Worm (Caenorhabditis elegans) whole organism, late embryonic: ENCODE data around the gene R151.8.

Experiments used
- C08G9.2 ChIP-seq: sonication (generic microtip); optimal IDR thresholded peaks from 2 replicates; lab custom pipeline; 2016; ENCODE audit warnings: mild to moderate bottlenecking, missing genetic modification characterization, moderate library complexity, missing compliant biosample characterization
- F13H6.1 ChIP-seq: sonication (generic microtip); optimal IDR thresholded peaks from 2 replicates; lab custom pipeline; 2016; ENCODE audit warnings: missing genetic modification characterization, missing compliant biosample characterization
- K02D7.2 ChIP-seq: sonication (generic microtip); optimal IDR thresholded peaks from 2 replicates; lab custom pipeline; 2017; ENCODE audit warnings: mild to moderate bottlenecking, missing genetic modification characterization, missing compliant biosample characterization
- T23F11.4 ChIP-seq: fragments of 200-800 bp; sonication (Bioruptor generic); optimal IDR thresholded peaks from 2 replicates; lab custom pipeline; 2018; ENCODE audit warnings: mild to moderate bottlenecking, missing genetic modification characterization, missing compliant biosample characterization
- ceh-14 ChIP-seq: sonication (generic microtip); optimal IDR thresholded peaks from 2 replicates; lab custom pipeline; 2016; ENCODE audit warnings: missing genotype, missing genetic modification characterization, missing compliant biosample characterization
- ceh-19 ChIP-seq: fragments of 200-800 bp; sonication (Bioruptor generic); optimal IDR thresholded peaks from 2 replicates; lab custom pipeline; 2018; ENCODE audit warnings: mild to moderate bottlenecking, missing genetic modification characterization, missing compliant biosample characterization
- ceh-2 ChIP-seq: sonication (generic microtip); optimal IDR thresholded peaks from 2 replicates; lab custom pipeline; 2016; ENCODE audit warnings: missing genotype, missing genetic modification characterization, missing compliant biosample characterization
- ceh-30 ChIP-seq: fragments of 150-350 bp; optimal IDR thresholded peaks from 2 replicates; lab custom pipeline; 2014; ENCODE audit warnings: missing biosample characterization, missing genetic modification characterization
- ceh-34 ChIP-seq: sonication (generic microtip); optimal IDR thresholded peaks from 2 replicates; lab custom pipeline; 2016; ENCODE audit warnings: mild to moderate bottlenecking, missing genetic modification characterization, missing compliant biosample characterization
- ceh-45 ChIP-seq: fragments of 200-800 bp; sonication (Bioruptor generic); IDR thresholded peaks from 2 replicates; pipeline ENCODE4 v1.3.6; 2022; ENCODE audit warnings: missing genetic modification reagents, missing genetic modification characterization, missing compliant biosample characterization
- ceh-48 ChIP-seq: sonication (generic microtip); optimal IDR thresholded peaks from 2 replicates; lab custom pipeline; 2016; ENCODE audit warnings: missing genetic modification characterization, inconsistent platforms, missing compliant biosample characterization
- elt-2 ChIP-seq: sonication (generic microtip); optimal IDR thresholded peaks from 2 replicates; lab custom pipeline; 2016; ENCODE audit warnings: missing genetic modification reagents, missing genetic modification characterization, missing compliant biosample characterization
- ets-4 ChIP-seq: sonication (generic microtip); optimal IDR thresholded peaks from 2 replicates; lab custom pipeline; 2016; ENCODE audit warnings: missing genetic modification characterization, missing compliant biosample characterization
- fax-1 ChIP-seq: sonication (generic microtip); optimal IDR thresholded peaks from 2 replicates; lab custom pipeline; 2016; ENCODE audit warnings: missing genotype, missing genetic modification characterization, missing compliant biosample characterization
- fkh-10 ChIP-seq: fragments of 150-350 bp; optimal IDR thresholded peaks from 2 replicates; lab custom pipeline; 2014; ENCODE audit warnings: missing biosample characterization, missing genetic modification reagents, missing genetic modification characterization
- fkh-6 ChIP-seq: sonication (generic microtip); optimal IDR thresholded peaks from 2 replicates; lab custom pipeline; 2016; ENCODE audit warnings: missing genetic modification characterization, missing compliant biosample characterization
- gmeb-2 ChIP-seq: sonication (generic microtip); optimal IDR thresholded peaks from 2 replicates; lab custom pipeline; 2016; ENCODE audit warnings: missing genetic modification characterization, inconsistent platforms, missing compliant biosample characterization
- hlh-13 ChIP-seq: fragments of 200-800 bp; sonication (Bioruptor generic); optimal IDR thresholded peaks from 2 replicates; lab custom pipeline; 2018; ENCODE audit warnings: mild to moderate bottlenecking, missing genetic modification characterization, missing compliant biosample characterization
- hlh-30 ChIP-seq: sonication (generic microtip); optimal IDR thresholded peaks from 2 replicates; lab custom pipeline; 2017; ENCODE audit warnings: antibody characterized with exemption, missing genetic modification characterization, missing compliant biosample characterization; ENCODE audit not compliant: insufficient read depth
- hlh-6 ChIP-seq: sonication (generic microtip); optimal IDR thresholded peaks from 2 replicates; lab custom pipeline; 2016; ENCODE audit warnings: missing genotype, missing genetic modification characterization, missing compliant biosample characterization
- hlh-8 ChIP-seq: sonication (generic microtip); optimal IDR thresholded peaks from 2 replicates; lab custom pipeline; 2016; ENCODE audit warnings: missing genotype, missing genetic modification characterization, missing compliant biosample characterization
- lim-6 ChIP-seq: sonication (generic microtip); optimal IDR thresholded peaks from 2 replicates; lab custom pipeline; 2016; ENCODE audit warnings: missing genetic modification characterization, missing compliant biosample characterization
- lin-11 ChIP-seq: fragments of 200-800 bp; sonication (Bioruptor generic); optimal IDR thresholded peaks from 2 replicates; lab custom pipeline; 2018; ENCODE audit warnings: mild to moderate bottlenecking, missing genetic modification characterization, missing compliant biosample characterization
- madf-2 ChIP-seq: sonication (generic microtip); optimal IDR thresholded peaks from 2 replicates; lab custom pipeline; 2017; ENCODE audit warnings: missing genetic modification characterization, missing compliant biosample characterization
- mec-3 ChIP-seq: sonication (generic microtip); optimal IDR thresholded peaks from 2 replicates; lab custom pipeline; 2016; ENCODE audit warnings: borderline replicate concordance, missing genetic modification characterization, missing compliant biosample characterization
- nfya-1 ChIP-seq: sonication (generic microtip); optimal IDR thresholded peaks from 2 replicates; lab custom pipeline; 2017; ENCODE audit warnings: missing genetic modification characterization, mild to moderate bottlenecking, missing compliant biosample characterization, antibody characterized with exemption, moderate library complexity
- nhr-11 ChIP-seq: fragments of 150-350 bp; optimal IDR thresholded peaks from 2 replicates; lab custom pipeline; 2014; ENCODE audit warnings: missing biosample characterization, missing genetic modification characterization
- npax-4 ChIP-seq: sonication (generic microtip); optimal IDR thresholded peaks from 2 replicates; lab custom pipeline; 2016; ENCODE audit warnings: missing genetic modification characterization, missing compliant biosample characterization
- pat-9 ChIP-seq: fragments of 200-800 bp; sonication (Bioruptor generic); optimal IDR thresholded peaks from 2 replicates; lab custom pipeline; 2018; ENCODE audit warnings: mild to moderate bottlenecking, missing genetic modification characterization, moderate library complexity, missing compliant biosample characterization
- pha-4 ChIP-seq: fragments of 150-350 bp; optimal IDR thresholded peaks from 2 replicates; lab custom pipeline; 2018; ENCODE audit warnings: missing biosample characterization, missing genetic modification reagents, missing genetic modification characterization
- pqm-1 ChIP-seq: sonication (generic microtip); optimal IDR thresholded peaks from 2 replicates; lab custom pipeline; 2016; ENCODE audit warnings: missing genetic modification characterization, missing compliant biosample characterization
- ref-2 ChIP-seq: sonication (generic microtip); optimal IDR thresholded peaks from 2 replicates; lab custom pipeline; 2016; ENCODE audit warnings: missing genetic modification characterization, missing compliant biosample characterization
- sdc-2 ChIP-seq: sonication (generic microtip); optimal IDR thresholded peaks from 2 replicates; lab custom pipeline; 2016; ENCODE audit warnings: missing genotype, missing genetic modification characterization, missing compliant biosample characterization
- sox-2 ChIP-seq: fragments of 200-800 bp; sonication (Bioruptor generic); IDR thresholded peaks from 2 replicates; pipeline ENCODE4 v1.3.6; 2022; ENCODE audit warnings: missing genetic modification reagents, missing genetic modification characterization, missing compliant biosample characterization
- sox-4 ChIP-seq: sonication (generic microtip); optimal IDR thresholded peaks from 2 replicates; lab custom pipeline; 2017; ENCODE audit warnings: mild to moderate bottlenecking, missing genetic modification characterization, inconsistent platforms, missing compliant biosample characterization
- tbx-2 ChIP-seq: sonication (generic microtip); optimal IDR thresholded peaks from 2 replicates; lab custom pipeline; 2016; ENCODE audit warnings: missing genetic modification characterization, missing compliant biosample characterization
- ttx-3 ChIP-seq: sonication (generic microtip); optimal IDR thresholded peaks from 2 replicates; lab custom pipeline; 2016; ENCODE audit warnings: missing genetic modification reagents, missing genetic modification characterization, missing compliant biosample characterization
- unc-42 ChIP-seq: sonication (generic microtip); optimal IDR thresholded peaks from 2 replicates; lab custom pipeline; 2016; ENCODE audit warnings: missing genotype, missing genetic modification characterization, missing compliant biosample characterization
- unc-55 ChIP-seq: sonication (generic microtip); optimal IDR thresholded peaks from 2 replicates; lab custom pipeline; 2017; ENCODE audit warnings: missing biosample characterization, missing genetic modification reagents, missing genetic modification characterization
- unc-86 ChIP-seq: sonication (generic microtip); optimal IDR thresholded peaks from 2 replicates; lab custom pipeline; 2016; ENCODE audit warnings: missing genetic modification characterization, missing compliant biosample characterization
- zip-5 ChIP-seq: sonication (generic microtip); optimal IDR thresholded peaks from 2 replicates; lab custom pipeline; 2016; ENCODE audit warnings: missing genetic modification characterization, missing compliant biosample characterization

The R151.8 gene

ce11 chrIII:7203130-7203775, 26.3 kb downstream of the R151.8 start:
- TF ChIP-seq ceh-45 (GFP tag; lab: Robert Waterston, UW) (no peak), ceh-34 (tag; lab: Kevin White, UChicago) (no peak), mec-3 (tag; lab: Kevin White, UChicago) (no peak), lin-11 (tag; lab: Kevin White, UChicago) (no peak), pha-4 (no peak)
- TF ChIP-seq, all 69 proteins: peak for 0

DNA sequence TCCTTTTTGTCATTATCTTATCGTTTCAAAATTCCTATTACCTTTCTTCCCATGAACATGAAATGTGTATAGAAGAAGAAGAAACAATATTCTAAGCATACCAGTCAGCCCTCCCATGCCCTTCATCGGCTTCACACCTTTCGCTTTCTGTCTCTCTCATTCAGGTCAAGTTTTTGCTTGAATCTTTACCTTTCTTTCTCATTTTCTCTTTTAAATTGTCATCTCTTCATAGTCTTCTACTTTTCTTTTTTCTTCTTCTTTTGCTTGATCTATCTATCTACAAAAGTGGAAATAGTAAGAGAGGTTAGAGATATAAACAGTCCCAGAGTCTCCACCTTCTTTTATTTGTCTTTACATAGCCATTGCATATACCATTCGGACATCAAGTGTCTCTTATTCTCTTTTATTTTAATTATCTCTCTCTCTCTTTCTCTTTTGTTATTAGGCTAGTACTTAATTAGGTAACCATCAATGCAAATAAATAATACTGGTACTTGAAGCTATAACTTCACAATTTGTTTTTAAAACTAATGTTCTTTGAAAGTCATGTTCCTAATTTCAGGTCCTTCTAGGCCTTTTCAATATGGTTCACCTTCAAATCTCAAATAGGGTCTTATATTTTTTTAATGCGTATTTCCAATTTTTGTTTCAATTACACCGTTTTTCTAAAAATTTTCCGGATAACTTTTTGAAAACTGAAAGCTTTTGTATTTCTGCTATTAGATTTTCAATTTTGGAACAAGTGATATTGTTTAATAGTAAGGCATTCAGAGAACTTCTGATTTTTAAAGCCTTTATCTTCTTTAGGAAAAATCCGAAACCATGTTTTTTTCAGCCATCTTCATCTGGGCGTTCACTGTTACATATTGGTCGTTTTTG, 28.0 kb downstream of the R151.8 start, which contains the start of gene dpy-31:
Gene dpy-31 (plus strand): TSS at position 829 of the 879 bp plus-strand sequence.
- TF ChIP-seq lim-6 (tag; lab: Kevin White, UChicago) = no peak
- no peak for TF ChIP-seq gmeb-2 (tag; lab: Kevin White, UChicago)
- no peak for TF ChIP-seq nhr-11 (tag; lab: Kevin White, UChicago)
- no peak for TF ChIP-seq fkh-6 (tag; lab: Kevin White, UChicago)
- no peak for TF ChIP-seq fkh-10 (GFP tag; lab: Kevin White, UChicago)
- no peak for TF ChIP-seq fax-1 (tag; lab: Kevin White, UChicago)
- no peak for TF ChIP-seq hlh-6 (tag; lab: Kevin White, UChicago)
- TF ChIP-seq pha-4 = no peak
- no peak for TF ChIP-seq unc-86 (tag; lab: Kevin White, UChicago)
- TF ChIP-seq sox-4 (tag; lab: Kevin White, UChicago) = no peak
- TF ChIP-seq elt-2 (tag; lab: Kevin White, UChicago) = no peak
- TF ChIP-seq F13H6.1 = no peak
- TF ChIP-seq pat-9 (tag; lab: Kevin White, UChicago) = no peak
- no peak for TF ChIP-seq unc-55
- TF ChIP-seq nfya-1 (tag; lab: Kevin White, UChicago) = no peak
- no peak for TF ChIP-seq T23F11.4 (GFP tag; lab: Kevin White, UChicago)
- no peak for TF ChIP-seq ceh-48 (tag; lab: Kevin White, UChicago)
- no peak for TF ChIP-seq ceh-14 (tag; lab: Kevin White, UChicago)
- no peak for TF ChIP-seq hlh-13 (GFP tag; lab: Kevin White, UChicago)
- TF ChIP-seq C08G9.2 (tag; lab: Kevin White, UChicago) = no peak
- TF ChIP-seq, all 69 proteins: peak for 0

DNA sequence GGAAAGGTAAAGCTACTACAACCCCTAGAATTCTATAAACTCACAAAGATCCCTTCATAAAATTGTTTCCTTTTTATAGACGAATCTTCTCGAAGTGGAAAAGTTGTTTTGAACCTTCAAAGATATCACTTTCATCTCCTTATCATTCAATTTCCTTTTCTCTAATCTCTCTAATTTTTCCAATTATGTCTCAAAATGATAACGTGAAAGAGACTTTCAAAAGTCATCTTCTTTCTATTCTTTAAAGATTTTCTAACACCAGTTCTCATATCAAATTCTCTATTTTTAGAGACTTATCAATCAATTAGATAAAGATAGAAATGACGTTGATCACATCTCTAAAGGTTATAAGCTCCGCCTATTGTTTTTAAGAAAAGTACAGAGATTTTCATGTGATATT, 30.1 kb downstream of the R151.8 start:
- no peak for TF ChIP-seq lim-6 (tag; lab: Kevin White, UChicago)
- no peak for TF ChIP-seq ceh-30 (tag; lab: Kevin White, UChicago)
- TF ChIP-seq pat-9 (tag; lab: Kevin White, UChicago) = no peak
- no peak for TF ChIP-seq hlh-30
- no peak for TF ChIP-seq fkh-6 (tag; lab: Kevin White, UChicago)
- no peak for TF ChIP-seq sox-4 (tag; lab: Kevin White, UChicago)

DNA sequence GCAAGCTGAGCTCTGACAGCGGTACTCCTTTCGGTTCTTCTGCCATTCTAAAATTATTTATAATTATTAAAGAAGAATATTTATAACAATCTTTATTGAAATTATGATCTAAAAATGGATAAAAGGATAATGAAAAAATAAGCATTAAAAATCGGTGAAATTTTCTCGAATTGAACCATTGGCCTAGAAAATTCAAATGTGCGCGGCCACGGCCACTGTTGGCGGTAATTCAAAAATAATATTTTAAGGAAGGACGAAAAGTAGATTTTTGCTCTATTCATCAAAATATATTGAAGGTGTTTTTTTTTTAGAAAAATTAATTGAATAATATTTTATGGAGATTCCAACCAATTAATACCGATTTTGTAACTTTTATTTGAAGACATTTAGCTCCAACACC, 30.7 kb downstream of the R151.8 start, which contains the start of gene pfd-5:
Gene pfd-5 (minus strand): TSS at position 47 of the 400 bp plus-strand sequence.
- TF ChIP-seq sdc-2 (tag; lab: Kevin White, UChicago) = peak; percentile 21
- no peak for TF ChIP-seq ttx-3 (tag; lab: Kevin White, UChicago)
- TF ChIP-seq ref-2 (tag; lab: Kevin White, UChicago) = peak; percentile 84
- peak; percentile 18 for TF ChIP-seq gmeb-2 (tag; lab: Kevin White, UChicago)
- TF ChIP-seq tbx-2 = peak; percentile 87
- no peak for TF ChIP-seq K02D7.2 (tag; lab: Kevin White, UChicago)
- no peak for TF ChIP-seq ceh-48 (tag; lab: Kevin White, UChicago)
- peak; percentile 51 for TF ChIP-seq unc-86 (tag; lab: Kevin White, UChicago)
- TF ChIP-seq unc-55 = no peak
- peak; percentile 74 for TF ChIP-seq fax-1 (tag; lab: Kevin White, UChicago)
- peak; percentile 23 for TF ChIP-seq unc-42 (tag; lab: Kevin White, UChicago)
- TF ChIP-seq madf-2 = peak; percentile 20
- TF ChIP-seq pat-9 (tag; lab: Kevin White, UChicago) = no peak
- TF ChIP-seq T23F11.4 (GFP tag; lab: Kevin White, UChicago) = no peak
- peak; percentile 90 for TF ChIP-seq ets-4
- TF ChIP-seq C08G9.2 (tag; lab: Kevin White, UChicago) = peak; percentile 92
- TF ChIP-seq lin-11 (tag; lab: Kevin White, UChicago) = no peak
- TF ChIP-seq sox-2 (GFP tag; lab: Robert Waterston, UW) = no peak
- peak; percentile 69 for TF ChIP-seq elt-2 (tag; lab: Kevin White, UChicago)
- TF ChIP-seq ceh-30 (tag; lab: Kevin White, UChicago) = no peak
- peak; percentile 94 for TF ChIP-seq hlh-8 (tag; lab: Kevin White, UChicago)
- TF ChIP-seq ceh-19 (GFP tag; lab: Kevin White, UChicago) = no peak
- TF ChIP-seq pqm-1 (tag; lab: Kevin White, UChicago) = peak; percentile 58
- TF ChIP-seq mec-3 (tag; lab: Kevin White, UChicago) = no peak
- peak; percentile 90 for TF ChIP-seq zip-5 (tag; lab: Kevin White, UChicago)
- TF ChIP-seq ceh-2 (tag; lab: Kevin White, UChicago) = peak; percentile 95
- TF ChIP-seq hlh-6 (tag; lab: Kevin White, UChicago) = peak; percentile 9
- peak; percentile 73 for TF ChIP-seq ceh-14 (tag; lab: Kevin White, UChicago)
- no peak for TF ChIP-seq npax-4 (tag; lab: Kevin White, UChicago)
